Fruit fly (Drosophila melanogaster) whole organism, embryonic: ENCODE data around the gene Crg-1.

Source experiments
- Aef1 ChIP-seq: fragments of 200-800 bp; sonication (Bioruptor generic); IDR thresholded peaks from 3 replicates; pipeline ENCODE4 v1.3.6; 2022; ENCODE audit warnings: missing biosample characterization, missing genetic modification characterization
- Bteb2 ChIP-seq: fragments of 200-800 bp; sonication (Bioruptor generic); optimal IDR thresholded peaks from 2 replicates; lab custom pipeline; 2016; ENCODE audit warnings: missing biosample characterization, missing genetic modification characterization
- CG10431 ChIP-seq: fragments of 200-800 bp; sonication (Bioruptor generic); optimal IDR thresholded peaks from 3 replicates; lab custom pipeline; 2018; ENCODE audit warnings: missing biosample characterization, mild to moderate bottlenecking, missing genetic modification characterization
- CG10959 ChIP-seq: fragments of 200-800 bp; sonication (Bioruptor generic); IDR thresholded peaks from 2 replicates; pipeline ENCODE4 v1.3.6; 2022; ENCODE audit warnings: missing biosample characterization, missing genetic modification characterization
- CG12659 ChIP-seq: fragments of 200-800 bp; sonication (Bioruptor generic); optimal IDR thresholded peaks from 3 replicates; lab custom pipeline; 2017; ENCODE audit warnings: mild to moderate bottlenecking, missing biosample characterization, missing genetic modification reagents, missing genetic modification characterization
- CG13296 ChIP-seq: fragments of 200-800 bp; sonication (Bioruptor generic); optimal IDR thresholded peaks from 3 replicates; lab custom pipeline; 2018; ENCODE audit warnings: missing biosample characterization, mild to moderate bottlenecking, missing genetic modification characterization
- CG1602 ChIP-seq: fragments of 200-800 bp; sonication (Bioruptor generic); optimal IDR thresholded peaks from 3 replicates; lab custom pipeline; 2016; ENCODE audit warnings: missing biosample characterization, missing genetic modification characterization
- CG1603 ChIP-seq: fragments of 200-800 bp; sonication (Bioruptor generic); optimal IDR thresholded peaks from 2 replicates; lab custom pipeline; 2019; ENCODE audit warnings: missing biosample characterization, mild to moderate bottlenecking, missing genetic modification characterization, moderate library complexity
- CG17385 ChIP-seq: fragments of 200-800 bp; sonication (Bioruptor generic); optimal IDR thresholded peaks from 3 replicates; lab custom pipeline; 2018; ENCODE audit warnings: missing biosample characterization, mild to moderate bottlenecking, missing genetic modification characterization
- CG17912 ChIP-seq: fragments of 200-800 bp; sonication (Bioruptor generic); optimal IDR thresholded peaks from 2 replicates; lab custom pipeline; 2018; ENCODE audit warnings: missing biosample characterization, mild to moderate bottlenecking, missing genetic modification characterization
- CG18262 ChIP-seq: fragments of 200-800 bp; optimal IDR thresholded peaks from 3 replicates; lab custom pipeline; 2019; ENCODE audit warnings: missing biosample characterization, mild to moderate bottlenecking, missing genetic modification characterization, moderate library complexity
- CG18476 ChIP-seq: fragments of 200-800 bp; sonication (Bioruptor generic); optimal IDR thresholded peaks from 2 replicates; lab custom pipeline; 2016; ENCODE audit warnings: missing biosample characterization, mild to moderate bottlenecking, missing genetic modification characterization
- CG30403 ChIP-seq: fragments of 200-800 bp; sonication (Bioruptor generic); optimal IDR thresholded peaks from 3 replicates; lab custom pipeline; 2016; ENCODE audit warnings: missing biosample characterization, missing genetic modification characterization
- CG31365 ChIP-seq: fragments of 200-800 bp; sonication (Bioruptor generic); optimal IDR thresholded peaks from 2 replicates; lab custom pipeline; 2018; ENCODE audit warnings: missing biosample characterization, mild to moderate bottlenecking, missing genetic modification characterization
- CG34224 ChIP-seq: fragments of 200-800 bp; sonication (Bioruptor generic); IDR thresholded peaks from 3 replicates; pipeline ENCODE4 v1.3.6; 2022; ENCODE audit warnings: missing biosample characterization, missing genetic modification characterization; ENCODE audit not compliant: partially characterized antibody
- CG3847 ChIP-seq: fragments of 200-800 bp; sonication (Bioruptor generic); IDR thresholded peaks from 2 replicates; pipeline ENCODE4 v1.3.6; 2022; ENCODE audit warnings: missing biosample characterization, missing genetic modification characterization
- CG3995 ChIP-seq: fragments of 200-800 bp; sonication (Bioruptor generic); optimal IDR thresholded peaks from 3 replicates; lab custom pipeline; 2016; ENCODE audit warnings: missing biosample characterization, missing genetic modification characterization
- CG4404 ChIP-seq: fragments of 200-800 bp; sonication (Bioruptor generic); IDR thresholded peaks from 2 replicates; pipeline ENCODE4 v1.3.6; 2022; ENCODE audit warnings: missing biosample characterization, missing genetic modification characterization
- CG4617 ChIP-seq: fragments of 200-800 bp; sonication (Bioruptor generic); optimal IDR thresholded peaks from 3 replicates; lab custom pipeline; 2016; ENCODE audit warnings: missing biosample characterization, missing genetic modification characterization, borderline replicate concordance
- CG4707 ChIP-seq: fragments of 200-800 bp; sonication (Bioruptor generic); optimal IDR thresholded peaks from 2 replicates; lab custom pipeline; 2018; ENCODE audit warnings: missing biosample characterization, mild to moderate bottlenecking, missing genetic modification characterization, moderate library complexity
- CG4730 ChIP-seq: fragments of 200-800 bp; sonication (Bioruptor generic); IDR thresholded peaks from 2 replicates; pipeline ENCODE4 v1.3.6; 2022; ENCODE audit warnings: missing biosample characterization, missing genetic modification characterization
- CG5245 ChIP-seq: fragments of 200-800 bp; sonication (Bioruptor generic); optimal IDR thresholded peaks from 3 replicates; lab custom pipeline; 2016; ENCODE audit warnings: missing biosample characterization, missing genetic modification characterization
- CG8924 ChIP-seq: fragments of 200-800 bp; optimal IDR thresholded peaks from 3 replicates; lab custom pipeline; 2019; ENCODE audit warnings: missing biosample characterization, mild to moderate bottlenecking, missing genetic modification characterization, moderate library complexity
- CrebB ChIP-seq: fragments of 200-800 bp; sonication (Bioruptor generic); optimal IDR thresholded peaks from 3 replicates; lab custom pipeline; 2018; ENCODE audit warnings: missing biosample characterization, mild to moderate bottlenecking, missing genetic modification characterization
- Dbx ChIP-seq: fragments of 200-800 bp; sonication (Bioruptor generic); IDR thresholded peaks from 3 replicates; pipeline ENCODE4 v1.3.6; 2022; ENCODE audit warnings: missing biosample characterization, missing genetic modification characterization
- Dip2 ChIP-seq: fragments of 200-800 bp; sonication (Bioruptor generic); IDR thresholded peaks from 2 replicates; pipeline ENCODE4 v1.3.6; 2022; ENCODE audit warnings: missing biosample characterization, missing genetic modification characterization
- Gug ChIP-seq: fragments of 200-800 bp; sonication (Bioruptor generic); IDR thresholded peaks from 4 replicates; pipeline ENCODE4 v1.3.6; 2022; ENCODE audit warnings: missing biosample characterization, missing genetic modification characterization
- HmgZ ChIP-seq: fragments of 200-800 bp; sonication (Bioruptor generic); optimal IDR thresholded peaks from 2 replicates; lab custom pipeline; 2018; ENCODE audit warnings: missing biosample characterization, mild to moderate bottlenecking, missing genetic modification characterization
- Hr51 ChIP-seq, 2 experiments: fragments of 200-800 bp; sonication (Bioruptor generic); optimal IDR thresholded peaks; 2 replicates in 1 of 2; 3 replicates in 1 of 2; lab custom pipeline; 2016 to 2018; ENCODE audit warnings: missing biosample characterization in 2 of 2, missing genetic modification characterization in 2 of 2, mild to moderate bottlenecking in 1 of 2, moderate library complexity in 1 of 2
- Lhr ChIP-seq: fragments of 200-800 bp; sonication (Bioruptor generic); optimal IDR thresholded peaks from 3 replicates; lab custom pipeline; 2017; ENCODE audit warnings: mild to moderate bottlenecking, missing biosample characterization, missing genetic modification reagents, missing genetic modification characterization
- Lim3 ChIP-seq: fragments of 200-800 bp; sonication (Bioruptor generic); IDR thresholded peaks from 2 replicates; pipeline ENCODE4 v1.3.6; 2022; ENCODE audit warnings: missing biosample characterization, missing genetic modification characterization
- Mes4 ChIP-seq: fragments of 200-800 bp; sonication (Bioruptor generic); optimal IDR thresholded peaks from 2 replicates; lab custom pipeline; 2016; ENCODE audit warnings: missing biosample characterization, missing genetic modification characterization
- NC2β ChIP-seq: fragments of 200-800 bp; sonication (Bioruptor generic); optimal IDR thresholded peaks from 2 replicates; lab custom pipeline; 2016; ENCODE audit warnings: missing biosample characterization, missing genetic modification characterization
- Oli ChIP-seq: fragments of 200-800 bp; sonication (Bioruptor generic); optimal IDR thresholded peaks from 2 replicates; lab custom pipeline; 2018; ENCODE audit warnings: missing biosample characterization, mild to moderate bottlenecking, missing genetic modification characterization, moderate library complexity
- Optix ChIP-seq: fragments of 200-800 bp; sonication (Bioruptor generic); IDR thresholded peaks from 3 replicates; pipeline ENCODE4 v1.3.6; 2022; ENCODE audit warnings: missing biosample characterization, missing genetic modification characterization
- Ssrp ChIP-seq: fragments of 200-800 bp; sonication (Bioruptor generic); optimal IDR thresholded peaks from 2 replicates; lab custom pipeline; 2018; ENCODE audit warnings: missing biosample characterization, mild to moderate bottlenecking, missing genetic modification characterization, moderate library complexity
- aop ChIP-seq: fragments of 200-800 bp; sonication (Bioruptor generic); IDR thresholded peaks from 2 replicates; pipeline ENCODE4 v1.3.6; 2022; ENCODE audit warnings: missing biosample characterization, missing genetic modification characterization
- disco-r ChIP-seq: fragments of 200-800 bp; sonication (Bioruptor generic); optimal IDR thresholded peaks from 2 replicates; lab custom pipeline; 2016; ENCODE audit warnings: missing biosample characterization, missing genetic modification characterization
- lov ChIP-seq, 2 experiments: fragments of 200-800 bp in 1 of 2; fragments of >200 bp in 1 of 2; sonication (Bioruptor generic) in 1 of 2; IDR thresholded peaks in 1 of 2; optimal IDR thresholded peaks in 1 of 2; 2 replicates in 1 of 2; 3 replicates in 1 of 2; pipeline versions ENCODE4 v1.3.6 to Lab custom; 2017 to 2022; ENCODE audit warnings: missing biosample characterization in 1 of 2, missing genetic modification characterization in 1 of 2
- maf-S ChIP-seq: fragments of 200-800 bp; sonication (Bioruptor generic); optimal IDR thresholded peaks from 2 replicates; lab custom pipeline; 2016; ENCODE audit warnings: missing biosample characterization, missing genetic modification characterization
- mirr ChIP-seq: fragments of 200-800 bp; sonication (Bioruptor generic); optimal IDR thresholded peaks from 3 replicates; lab custom pipeline; 2018; ENCODE audit warnings: missing biosample characterization, mild to moderate bottlenecking, missing genetic modification characterization
- nerfin-1 ChIP-seq: fragments of 200-800 bp; sonication (Bioruptor generic); optimal IDR thresholded peaks from 3 replicates; lab custom pipeline; 2019; ENCODE audit warnings: missing biosample characterization, mild to moderate bottlenecking, missing genetic modification characterization, moderate library complexity
- pros ChIP-seq: fragments of 200-800 bp; sonication (Bioruptor generic); optimal IDR thresholded peaks from 3 replicates; lab custom pipeline; 2019; ENCODE audit warnings: missing biosample characterization, mild to moderate bottlenecking, missing genetic modification characterization, moderate library complexity
- sim ChIP-seq: fragments of 200-800 bp; sonication (Bioruptor generic); IDR thresholded peaks from 2 replicates; pipeline ENCODE4 v1.3.6; 2022; ENCODE audit warnings: missing biosample characterization, missing genetic modification characterization
- tup ChIP-seq: fragments of 200-800 bp; sonication (Bioruptor generic); optimal IDR thresholded peaks from 2 replicates; lab custom pipeline; 2016; ENCODE audit warnings: missing biosample characterization, mild to moderate bottlenecking, missing genetic modification characterization, moderate library complexity
- vfl ChIP-seq: fragments of 200-800 bp; sonication (Bioruptor generic); optimal IDR thresholded peaks from 2 replicates; lab custom pipeline; 2016; ENCODE audit warnings: missing biosample characterization, missing genetic modification characterization
- vnd ChIP-seq: fragments of 200-800 bp; sonication (Bioruptor generic); IDR thresholded peaks from 3 replicates; pipeline ENCODE4 v1.3.6; 2022; ENCODE audit warnings: missing biosample characterization, missing genetic modification characterization; ENCODE audit not compliant: partially characterized antibody
- wek ChIP-seq: fragments of 200-800 bp; sonication (Bioruptor generic); optimal IDR thresholded peaks from 3 replicates; lab custom pipeline; 2018; ENCODE audit warnings: missing biosample characterization, mild to moderate bottlenecking, missing genetic modification characterization, moderate library complexity
- z ChIP-seq: fragments of 200-800 bp; sonication (Bioruptor generic); IDR thresholded peaks from 3 replicates; pipeline ENCODE4 v1.3.6; 2022; ENCODE audit warnings: missing biosample characterization, missing genetic modification characterization

Gene Crg-1

DNA sequence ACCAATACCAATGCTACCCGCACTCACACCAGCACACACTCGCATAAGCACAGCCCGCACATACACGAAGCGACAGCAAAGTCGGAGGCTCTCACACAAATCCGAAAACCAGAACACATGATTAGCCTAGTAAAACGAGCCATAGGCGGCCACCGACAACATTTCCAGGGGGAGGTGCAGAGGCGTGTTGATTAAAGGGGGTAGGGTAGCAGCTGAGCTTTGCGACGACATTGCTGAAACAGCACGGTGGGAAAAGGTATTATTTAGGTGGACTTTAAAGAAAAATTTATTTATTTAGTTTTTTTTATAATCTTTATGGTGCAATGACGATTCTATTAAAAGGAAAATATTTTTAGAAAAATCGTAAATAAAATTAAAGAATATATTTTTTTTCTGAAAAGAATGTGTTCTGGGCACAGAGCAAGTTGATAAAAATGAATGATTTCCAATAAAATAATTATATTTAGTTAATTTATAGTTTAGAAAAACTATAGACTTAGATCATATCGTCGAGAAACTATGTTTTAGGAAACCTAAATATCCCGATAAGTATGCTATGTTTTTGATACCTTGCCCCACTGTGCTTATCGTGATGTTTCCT is 49.0 kb upstream of the Crg-1 start (continued):
- no peak for TF ChIP-seq CG34224 (GFP tag; lab: Robert Waterston, UW)
- peak; percentile 43; the same call in 1 of the 2 replicates for TF ChIP-seq CG4404 (GFP tag; lab: Robert Waterston, UW)
- peak; percentile 62 for TF ChIP-seq CG10431 (GFP tag; lab: Kevin White, UChicago)
- TF ChIP-seq CG4617, result peak; percentile 17
- TF ChIP-seq CG3847 (GFP tag; lab: Robert Waterston, UW), result peak; percentile 56
- TF ChIP-seq Lim3, result 0 out of 2 replicates have a peak, but pooled peaks have one; percentile 23
- peak; percentile 4; the same call in 1 of the 3 replicates for TF ChIP-seq Optix (GFP tag; lab: Robert Waterston, UW)
- no peak for TF ChIP-seq maf-S
- no peak for TF ChIP-seq CrebB (tag; lab: Kevin White, UChicago)
- TF ChIP-seq CG17912 (GFP tag; lab: Kevin White, UChicago), result no peak
- TF ChIP-seq Oli (tag; lab: Kevin White, UChicago), result peak; percentile 91
- TF ChIP-seq CG31365 (tag; lab: Kevin White, UChicago), result no peak
- peak; percentile 45 for TF ChIP-seq CG5245
- TF ChIP-seq disco-r (GFP tag; lab: Kevin White, UChicago), result no peak
- TF ChIP-seq CG18476, result peak; percentile 59
- no peak for TF ChIP-seq CG3995 (GFP tag; lab: Kevin White, UChicago)
- peak; percentile 85 for TF ChIP-seq CG13296 (GFP tag; lab: Kevin White, UChicago)
- TF ChIP-seq nerfin-1, result peak; percentile 86
- TF ChIP-seq Dbx (GFP tag; lab: Robert Waterston, UW), result peak; percentile 69
- no peak for TF ChIP-seq tup (GFP tag; lab: Kevin White, UChicago)
- no peak for TF ChIP-seq HmgZ (tag; lab: Kevin White, UChicago)
- TF ChIP-seq lov (optimal IDR thresholded peaks at IDR 0.05; lab: Kevin White, UChicago), result no peak
- TF ChIP-seq lov (GFP tag; IDR thresholded peaks at IDR 0.05; lab: Robert Waterston, UW), result peak; percentile 21; the same call in 1 of the 3 replicates
- TF ChIP-seq CG18262 (tag; lab: Kevin White, UChicago), result peak; percentile 96
- no peak for TF ChIP-seq vfl (GFP tag; lab: Kevin White, UChicago)
- no peak for TF ChIP-seq CG1603
- TF ChIP-seq CG1602 (GFP tag; lab: Kevin White, UChicago), result peak; percentile 79
- TF ChIP-seq Bteb2, result no peak
- no peak for TF ChIP-seq Mes4
- peak; percentile 93 for TF ChIP-seq CG8924 (tag; lab: Kevin White, UChicago)
- TF ChIP-seq vnd (GFP tag; lab: Robert Waterston, UW), result no peak
- no peak for TF ChIP-seq sim (GFP tag; lab: Robert Waterston, UW)
- peak; percentile 90 for TF ChIP-seq Gug (GFP tag; lab: Robert Waterston, UW)
- peak; percentile 47; the same call in 1 of the 2 replicates for TF ChIP-seq aop (GFP tag; lab: Robert Waterston, UW)
- TF ChIP-seq CG30403 (GFP tag; lab: Kevin White, UChicago), result peak; percentile 83
- no peak for TF ChIP-seq pros
- peak; percentile 21 for TF ChIP-seq CG4707 (GFP tag; lab: Kevin White, UChicago)
- TF ChIP-seq Aef1 (GFP tag; lab: Robert Waterston, UW), result peak; percentile 75; the same call in 2 of the 3 replicates
- TF ChIP-seq Hr51 (GFP tag; optimal IDR thresholded peaks at IDR 0.05; lab: Kevin White, UChicago), result peak in 1 of 2 experiments; percentile 94
- TF ChIP-seq Ssrp, result peak; percentile 84
- no peak for TF ChIP-seq z (GFP tag; lab: Robert Waterston, UW)
- peak; percentile 96 for TF ChIP-seq CG12659 (GFP tag; lab: Kevin White, UChicago)
- TF ChIP-seq CG4730, result peak; percentile 59
- TF ChIP-seq wek (GFP tag; lab: Kevin White, UChicago), result no peak
- TF ChIP-seq Lhr (GFP tag; lab: Kevin White, UChicago), result peak; percentile 22
- 0 out of 2 replicates have a peak, but pooled peaks have one; percentile 19 for TF ChIP-seq CG10959 (GFP tag; lab: Robert Waterston, UW)
- TF ChIP-seq CG17385 (GFP tag; lab: Kevin White, UChicago), result peak; percentile 83
- peak; percentile 97 for TF ChIP-seq mirr (GFP tag; lab: Kevin White, UChicago)
- no peak for TF ChIP-seq NC2β (GFP tag; lab: Kevin White, UChicago)
- TF ChIP-seq Dip2, result peak; percentile 15; the same call in 1 of the 2 replicates
